Worm (Caenorhabditis elegans) whole organism, young adult: ENCODE results near the gene C15H11.1.
A peak's percentile ranks its signal among the peaks of the same experiment; 100 is the strongest.

Experiments
- B0261.1 ChIP-seq: sonication (generic microtip); optimal IDR thresholded peaks from 2 replicates; lab custom pipeline; 2016; ENCODE audit warnings: mild to moderate bottlenecking, missing genetic modification characterization, moderate library complexity, missing compliant biosample characterization
- C06A6.2 ChIP-seq: fragments of 200-800 bp; sonication (Bioruptor generic); conservative IDR thresholded peaks from 2 replicates; pipeline ENCODE4 v1.3.6; 2022; ENCODE audit warnings: missing genetic modification characterization, missing compliant biosample characterization
- C17E4.6 ChIP-seq: fragments of 200-800 bp; sonication (Bioruptor generic); IDR thresholded peaks from 2 replicates; pipeline ENCODE4 v1.3.6; 2022; ENCODE audit warnings: missing genetic modification reagents, missing genetic modification characterization, missing compliant biosample characterization
- D2030.7 ChIP-seq: fragments of 200-800 bp; sonication (Bioruptor generic); IDR thresholded peaks from 2 replicates; pipeline ENCODE4 v1.3.6; 2022; ENCODE audit warnings: missing genetic modification reagents, missing genetic modification characterization, missing compliant biosample characterization
- F10E7.11 ChIP-seq: sonication (generic microtip); optimal IDR thresholded peaks from 2 replicates; lab custom pipeline; 2017; ENCODE audit warnings: mild to moderate bottlenecking, missing genetic modification characterization, moderate library complexity, missing compliant biosample characterization
- F23B12.7 ChIP-seq: sonication (generic microtip); optimal IDR thresholded peaks from 2 replicates; lab custom pipeline; 2017; ENCODE audit warnings: missing genetic modification characterization, mild to moderate bottlenecking, missing compliant biosample characterization, antibody characterized with exemption, moderate library complexity; ENCODE audit not compliant: insufficient read depth
- F33H1.4 ChIP-seq: fragments of 200-800 bp; sonication (Bioruptor generic); IDR thresholded peaks from 2 replicates; pipeline ENCODE4 v1.3.6; 2022; ENCODE audit warnings: missing genetic modification reagents, missing genetic modification characterization, missing compliant biosample characterization
- F55B11.4 ChIP-seq: sonication (generic microtip); optimal IDR thresholded peaks from 2 replicates; lab custom pipeline; 2016; ENCODE audit warnings: missing compliant biosample characterization, missing genetic modification characterization, borderline replicate concordance; ENCODE audit not compliant: insufficient read depth
- F57A8.1 ChIP-seq: fragments of 200-800 bp; sonication (Bioruptor generic); optimal IDR thresholded peaks from 2 replicates; lab custom pipeline; 2018; ENCODE audit warnings: mild to moderate bottlenecking, missing genetic modification characterization, moderate library complexity, missing compliant biosample characterization
- F57C9.4 ChIP-seq: sonication (generic microtip); optimal IDR thresholded peaks from 2 replicates; lab custom pipeline; 2017; ENCODE audit warnings: mild to moderate bottlenecking, missing genetic modification characterization, missing compliant biosample characterization
- ZK185.1 ChIP-seq: sonication (generic microtip); optimal IDR thresholded peaks from 2 replicates; lab custom pipeline; 2016; ENCODE audit warnings: mild to moderate bottlenecking, missing genetic modification characterization, missing compliant biosample characterization; ENCODE audit not compliant: poor library complexity, severe bottlenecking
- akir-1 ChIP-seq: fragments of 200-800 bp; sonication (Bioruptor generic); optimal IDR thresholded peaks from 2 replicates; lab custom pipeline; 2018; ENCODE audit warnings: mild to moderate bottlenecking, missing genetic modification characterization, moderate library complexity, missing compliant biosample characterization
- athp-1 ChIP-seq: sonication (generic microtip); optimal IDR thresholded peaks from 2 replicates; lab custom pipeline; 2017; ENCODE audit warnings: mild to moderate bottlenecking, missing genetic modification characterization, missing compliant biosample characterization
- attf-3 ChIP-seq: fragments of 200-800 bp; sonication (Bioruptor generic); conservative IDR thresholded peaks from 2 replicates; pipeline ENCODE4 v1.3.6; 2022; ENCODE audit warnings: missing genetic modification reagents, missing genetic modification characterization, missing compliant biosample characterization
- attf-6 ChIP-seq: fragments of 200-800 bp; sonication (Bioruptor generic); IDR thresholded peaks from 2 replicates; pipeline ENCODE4 v1.3.6; 2022; ENCODE audit warnings: missing genetic modification reagents, missing genetic modification characterization, missing compliant biosample characterization
- bed-2 ChIP-seq: fragments of 200-800 bp; sonication (Bioruptor generic); IDR thresholded peaks from 2 replicates; pipeline ENCODE4 v1.3.6; 2022; ENCODE audit warnings: missing genetic modification reagents, missing genetic modification characterization, missing compliant biosample characterization
- cebp-1 ChIP-seq, 2 experiments: fragments of 200-800 bp in 1 of 2; sonication (Bioruptor generic) in 1 of 2; sonication (generic microtip) in 1 of 2; IDR thresholded peaks in 1 of 2; optimal IDR thresholded peaks in 1 of 2; 2 replicates each; pipeline versions ENCODE4 v1.3.6 to Lab custom; 2017 to 2022; ENCODE audit warnings: missing compliant biosample characterization in 2 of 2, missing genetic modification characterization in 2 of 2, mild to moderate bottlenecking in 1 of 2, missing genetic modification reagents in 1 of 2, moderate library complexity in 1 of 2
- cebp-2 ChIP-seq: fragments of 200-800 bp; sonication (Bioruptor generic); IDR thresholded peaks from 2 replicates; pipeline ENCODE4 v1.3.6; 2022; ENCODE audit warnings: missing genetic modification characterization, missing compliant biosample characterization
- ceh-27 ChIP-seq: fragments of 200-800 bp; sonication (Bioruptor generic); optimal IDR thresholded peaks from 2 replicates; lab custom pipeline; 2018; ENCODE audit warnings: mild to moderate bottlenecking, missing genetic modification characterization, moderate library complexity, missing compliant biosample characterization
- ceh-40 ChIP-seq: fragments of 200-800 bp; sonication (Bioruptor generic); IDR thresholded peaks from 2 replicates; pipeline ENCODE4 v1.3.6; 2022; ENCODE audit warnings: missing genetic modification characterization, missing compliant biosample characterization
- ceh-91 ChIP-seq: fragments of 200-800 bp; sonication (Bioruptor generic); IDR thresholded peaks from 2 replicates; pipeline ENCODE4 v1.3.6; 2022; ENCODE audit warnings: missing genetic modification reagents, missing genetic modification characterization, missing compliant biosample characterization
- chd-7 ChIP-seq: sonication (generic microtip); optimal IDR thresholded peaks from 2 replicates; lab custom pipeline; 2016; ENCODE audit warnings: mild to moderate bottlenecking, missing genetic modification characterization, moderate library complexity, missing compliant biosample characterization
- hmg-1.2 ChIP-seq: fragments of 200-800 bp; sonication (Bioruptor generic); IDR thresholded peaks from 2 replicates; pipeline ENCODE4 v1.3.6; 2022; ENCODE audit warnings: missing genetic modification reagents, missing genetic modification characterization, missing compliant biosample characterization
- let-526 ChIP-seq: fragments of 200-800 bp; sonication (Bioruptor generic); IDR thresholded peaks from 2 replicates; pipeline ENCODE4 v1.3.6; 2022; ENCODE audit warnings: missing genetic modification reagents, missing genetic modification characterization, missing compliant biosample characterization
- let-607 ChIP-seq, 2 experiments: fragments of 200-800 bp in 1 of 2; sonication (Bioruptor generic) in 1 of 2; sonication (generic microtip) in 1 of 2; optimal IDR thresholded peaks; 2 replicates each; lab custom pipeline; 2016 to 2018; ENCODE audit warnings: mild to moderate bottlenecking in 2 of 2, missing compliant biosample characterization in 2 of 2, missing genetic modification characterization in 2 of 2, moderate library complexity in 2 of 2, missing genotype in 1 of 2
- lsl-1 ChIP-seq: fragments of 200-800 bp; sonication (Bioruptor generic); optimal IDR thresholded peaks from 2 replicates; lab custom pipeline; 2018; ENCODE audit warnings: mild to moderate bottlenecking, missing genetic modification characterization, moderate library complexity, missing compliant biosample characterization
- lsy-27 ChIP-seq: sonication (generic microtip); optimal IDR thresholded peaks from 2 replicates; lab custom pipeline; 2017; ENCODE audit warnings: missing genetic modification characterization, mild to moderate bottlenecking, missing compliant biosample characterization, antibody characterized with exemption, missing genotype, borderline replicate concordance; ENCODE audit not compliant: insufficient read depth
- mcd-1 ChIP-seq: fragments of 200-800 bp; sonication (Bioruptor generic); IDR thresholded peaks from 2 replicates; pipeline ENCODE4 v1.3.6; 2022; ENCODE audit warnings: missing genetic modification reagents, missing genetic modification characterization, missing compliant biosample characterization
- mel-28 ChIP-seq: sonication (generic microtip); optimal IDR thresholded peaks from 2 replicates; lab custom pipeline; 2016; ENCODE audit warnings: borderline replicate concordance, mild to moderate bottlenecking, missing genetic modification characterization, missing compliant biosample characterization
- mes-4 ChIP-seq: sonication (generic microtip); optimal IDR thresholded peaks from 2 replicates; lab custom pipeline; 2016; ENCODE audit warnings: missing genotype, missing genetic modification characterization, missing compliant biosample characterization
- nfya-2 ChIP-seq: fragments of 200-800 bp; sonication (Bioruptor generic); IDR thresholded peaks from 2 replicates; pipeline ENCODE4 v1.3.6; 2022; ENCODE audit warnings: missing genetic modification reagents, missing genetic modification characterization, missing compliant biosample characterization
- nfyb-1 ChIP-seq: fragments of 200-800 bp; sonication (Bioruptor generic); IDR thresholded peaks from 2 replicates; pipeline ENCODE4 v1.3.6; 2022; ENCODE audit warnings: missing genetic modification reagents, missing genetic modification characterization, missing compliant biosample characterization
- nhr-80 ChIP-seq: sonication (generic microtip); optimal IDR thresholded peaks from 2 replicates; lab custom pipeline; 2016; ENCODE audit warnings: missing genetic modification characterization, missing compliant biosample characterization
- rcor-1 ChIP-seq: fragments of 200-800 bp; sonication (Bioruptor generic); IDR thresholded peaks from 2 replicates; pipeline ENCODE4 v1.3.6; 2022; ENCODE audit warnings: missing genetic modification reagents, missing genetic modification characterization, missing compliant biosample characterization
- rec-8 ChIP-seq, 2 experiments: sonication (generic microtip); optimal IDR thresholded peaks; 2 replicates each; lab custom pipeline; 2016; ENCODE audit warnings: mild to moderate bottlenecking in 2 of 2, missing genetic modification characterization in 2 of 2, missing genetic modification reagents in 2 of 2, missing genotype in 2 of 2, missing biosample characterization in 1 of 2, missing compliant biosample characterization in 1 of 2, moderate library complexity in 1 of 2
- repo-1 ChIP-seq: sonication (generic microtip); optimal IDR thresholded peaks from 2 replicates; lab custom pipeline; 2017; ENCODE audit warnings: mild to moderate bottlenecking, missing genetic modification characterization, missing compliant biosample characterization
- sdz-38 ChIP-seq: sonication (generic microtip); optimal IDR thresholded peaks from 2 replicates; lab custom pipeline; 2016; ENCODE audit warnings: missing genotype, missing genetic modification characterization, missing compliant biosample characterization
- sea-2 ChIP-seq: fragments of 200-800 bp; sonication (Bioruptor generic); IDR thresholded peaks from 2 replicates; pipeline ENCODE4 v1.3.6; 2022; ENCODE audit warnings: missing genetic modification characterization, missing compliant biosample characterization
- snpc-1.1 ChIP-seq: sonication (generic microtip); optimal IDR thresholded peaks from 2 replicates; lab custom pipeline; 2017; ENCODE audit warnings: missing genetic modification characterization, mild to moderate bottlenecking, missing compliant biosample characterization, antibody characterized with exemption, moderate library complexity, missing genotype, missing genetic modification reagents; ENCODE audit not compliant: insufficient read depth
- snpc-1.3 ChIP-seq: sonication (generic microtip); optimal IDR thresholded peaks from 2 replicates; lab custom pipeline; 2017; ENCODE audit warnings: missing genetic modification characterization, mild to moderate bottlenecking, missing compliant biosample characterization, antibody characterized with exemption, moderate library complexity, missing genotype, missing genetic modification reagents; ENCODE audit not compliant: insufficient read depth
- snpc-3.4 ChIP-seq: sonication (generic microtip); optimal IDR thresholded peaks from 2 replicates; lab custom pipeline; 2017; ENCODE audit warnings: missing genetic modification characterization, mild to moderate bottlenecking, missing compliant biosample characterization, antibody characterized with exemption, moderate library complexity, missing genotype, missing genetic modification reagents
- zim-3 ChIP-seq: sonication (generic microtip); optimal IDR thresholded peaks from 2 replicates; lab custom pipeline; 2017; ENCODE audit warnings: mild to moderate bottlenecking, missing genetic modification characterization, moderate library complexity, missing compliant biosample characterization
- ztf-25 ChIP-seq: fragments of 200-800 bp; sonication (Bioruptor generic); IDR thresholded peaks from 2 replicates; pipeline ENCODE4 v1.3.6; 2022; ENCODE audit warnings: missing genetic modification reagents, missing genetic modification characterization, missing compliant biosample characterization
- ztf-26 ChIP-seq: sonication (generic microtip); optimal IDR thresholded peaks from 2 replicates; lab custom pipeline; 2017; ENCODE audit warnings: missing genetic modification characterization, missing compliant biosample characterization
- ztf-3 ChIP-seq: fragments of 200-800 bp; sonication (Bioruptor generic); optimal IDR thresholded peaks from 2 replicates; lab custom pipeline; 2018; ENCODE audit warnings: mild to moderate bottlenecking, missing genetic modification characterization, missing compliant biosample characterization

Gene C15H11.1

ce11 chrV:14347234-14347826 lies 46.3 kb upstream of the C15H11.1 start, which contains the start of gene cept-2 (continued):
- no peak for TF ChIP-seq F57C9.4
- 0 out of 2 replicates have a peak, but pooled peaks have one; percentile 25 for TF ChIP-seq bed-2 (GFP tag; lab: Robert Waterston, UW)
- TF ChIP-seq akir-1 (GFP tag; lab: Kevin White, UChicago), result peak; percentile 24
- peak; percentile 62 for TF ChIP-seq hmg-1.2 (GFP tag; lab: Robert Waterston, UW)
- peak; percentile 55 for TF ChIP-seq F33H1.4
- TF ChIP-seq nfya-2 (GFP tag; lab: Robert Waterston, UW), result no peak
- TF ChIP-seq attf-3 (GFP tag; lab: Robert Waterston, UW), result peak; percentile 69
- 0 out of 2 replicates have a peak, but pooled peaks have one; percentile 30 for TF ChIP-seq ceh-91 (GFP tag; lab: Robert Waterston, UW)
- no peak for TF ChIP-seq mes-4 (tag; lab: Kevin White, UChicago)
- TF ChIP-seq ceh-27, result peak; percentile 81
- TF ChIP-seq let-526 (GFP tag; lab: Robert Waterston, UW), result 0 out of 2 replicates have a peak, but pooled peaks have one; percentile 20
- no peak for TF ChIP-seq ztf-25 (GFP tag; lab: Robert Waterston, UW)
- no peak for TF ChIP-seq sdz-38
- no peak for TF ChIP-seq repo-1
- TF ChIP-seq lsy-27 (tag; lab: Kevin White, UChicago), result no peak
- TF ChIP-seq F57A8.1 (GFP tag; lab: Kevin White, UChicago), result no peak
- no peak for TF ChIP-seq ceh-40
- 0 out of 2 replicates have a peak, but pooled peaks have one; percentile 34 for TF ChIP-seq cebp-1 (GFP tag; IDR thresholded peaks at IDR 0.05; lab: Robert Waterston, UW)
- no peak for TF ChIP-seq cebp-1 (tag; optimal IDR thresholded peaks at IDR 0.05; lab: Kevin White, UChicago)
- peak; percentile 80 for TF ChIP-seq snpc-3.4 (tag; lab: Kevin White, UChicago)
- TF ChIP-seq snpc-1.3 (tag; lab: Kevin White, UChicago), result peak; percentile 66
- no peak for TF ChIP-seq zim-3 (tag; lab: Kevin White, UChicago)
- TF ChIP-seq D2030.7 (GFP tag; lab: Robert Waterston, UW), result peak; percentile 27; the same call in 1 of the 2 replicates
- TF ChIP-seq sea-2 (GFP tag; lab: Robert Waterston, UW), result no peak
- peak; percentile 76 to 81 for TF ChIP-seq let-607 (tag; optimal IDR thresholded peaks at IDR 0.05; lab: Kevin White, UChicago)
- no peak for TF ChIP-seq rec-8 (tag; optimal IDR thresholded peaks at IDR 0.05; lab: Kevin White, UChicago)
- TF ChIP-seq ztf-26 (tag; lab: Kevin White, UChicago), result no peak
- no peak for TF ChIP-seq cebp-2
- peak; percentile 75 for TF ChIP-seq C06A6.2
- peak; percentile 95 for TF ChIP-seq ZK185.1
- TF ChIP-seq athp-1 (tag; lab: Kevin White, UChicago), result peak; percentile 41
- no peak for TF ChIP-seq mel-28 (tag; lab: Kevin White, UChicago)
- peak; percentile 67 for TF ChIP-seq nfyb-1 (GFP tag; lab: Robert Waterston, UW)
- no peak for TF ChIP-seq C17E4.6 (GFP tag; lab: Robert Waterston, UW)
- TF ChIP-seq chd-7 (tag; lab: Kevin White, UChicago), result no peak
- peak; percentile 67; the same call in 1 of the 2 replicates for TF ChIP-seq attf-6
- TF ChIP-seq snpc-1.1 (tag; lab: Kevin White, UChicago), result peak; percentile 45
- TF ChIP-seq rcor-1, result peak; percentile 69
- peak; percentile 22 for TF ChIP-seq B0261.1
- peak; percentile 98 for TF ChIP-seq mcd-1
- TF ChIP-seq F55B11.4 (tag; lab: Kevin White, UChicago), result no peak
- TF ChIP-seq F10E7.11 (tag; lab: Kevin White, UChicago), result no peak
- TF ChIP-seq nhr-80 (tag; lab: Kevin White, UChicago), result peak; percentile 54
- TF ChIP-seq ztf-3 (GFP tag; lab: Kevin White, UChicago), result no peak
- TF ChIP-seq lsl-1 (GFP tag; lab: Kevin White, UChicago), result peak; percentile 67
- TF ChIP-seq F23B12.7 (tag; lab: Kevin White, UChicago), result no peak
